Worm (Caenorhabditis elegans): ENCODE data around the gene acly-2.

ce11 chrV:13075432-13075831 is 40.9 kb upstream of the acly-2 start:
- TF ChIP-seq W03F9.2 (tag; optimal IDR thresholded peaks at IDR 0.05): no peak
- TF ChIP-seq dao-5 (tag; optimal IDR thresholded peaks at IDR 0.05): no peak
- TF ChIP-seq him-1 (tag; optimal IDR thresholded peaks at IDR 0.05): no peak
